Worm (Caenorhabditis elegans): ENCODE data around the gene arid-1.

Gene arid-1

DNA sequence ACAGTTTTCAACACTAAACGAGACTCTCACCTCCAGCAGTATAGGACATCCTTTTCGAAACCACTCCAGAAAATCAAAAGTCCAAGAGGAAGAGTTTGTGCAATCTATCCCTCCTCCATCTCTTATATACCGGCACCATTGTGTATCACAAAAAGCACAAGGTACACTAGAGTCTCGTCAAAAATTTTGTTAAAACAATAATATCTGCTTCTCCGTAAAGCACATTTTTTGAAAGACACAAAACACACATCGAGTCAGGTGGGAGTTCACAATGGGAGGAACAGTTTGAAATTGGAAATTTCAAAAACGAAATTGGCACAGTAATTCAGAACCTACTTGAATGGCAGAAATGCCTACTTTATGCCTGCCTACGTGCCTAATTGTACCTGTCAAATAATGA lies 56.6 kb downstream of the arid-1 start, which contains the start of gene R02C2.7:
Gene R02C2.7 (minus strand): TSS at position 101 of the 400 bp plus-strand sequence.
- TF ChIP-seq nhr-77 (tag; optimal IDR thresholded peaks at IDR 0.05) (no peak), unc-62 (GFP tag; optimal IDR thresholded peaks at IDR 0.05) (no peak), nhr-67 (tag; optimal IDR thresholded peaks at IDR 0.05) (no peak), hmg-11 (tag; optimal IDR thresholded peaks at IDR 0.05) (no peak), elt-2 (tag; optimal IDR thresholded peaks at IDR 0.05) (no peak), nhr-23 (tag; optimal IDR thresholded peaks at IDR 0.05) (no peak), fos-1 (tag; optimal IDR thresholded peaks at IDR 0.05) (no peak), elt-3 (tag; optimal IDR thresholded peaks at IDR 0.05) (no peak), ceh-16 (tag; optimal IDR thresholded peaks at IDR 0.05) (no peak), skn-1 (tag; optimal IDR thresholded peaks at IDR 0.05) (no peak), egl-27 (tag; optimal IDR thresholded peaks at IDR 0.05) (no peak), nhr-237 (tag; optimal IDR thresholded peaks at IDR 0.05) (no peak), ama-1 (optimal IDR thresholded peaks at IDR 0.05) (no peak)

DNA sequence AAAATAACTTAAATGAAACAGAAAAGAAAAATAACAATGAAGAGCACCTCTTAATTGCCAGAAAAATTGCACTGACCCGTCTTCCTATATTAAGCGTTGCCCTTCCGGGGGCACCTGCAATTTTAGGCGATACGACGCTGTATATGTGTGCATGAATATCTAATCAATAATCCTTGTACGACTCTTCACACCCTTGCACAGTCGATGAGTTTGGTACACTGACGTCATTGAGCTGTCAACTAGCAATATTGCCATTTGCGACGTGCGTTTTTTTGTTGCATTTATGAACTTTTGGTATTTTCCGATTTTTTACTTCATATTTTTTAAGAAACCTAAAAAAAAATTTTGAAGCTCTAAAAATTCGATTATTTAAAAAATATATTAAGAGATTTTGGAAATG lies 60.1 kb downstream of the arid-1 start, which contains the start of gene kin-34:
Gene kin-34 (minus strand): TSS at position 101 of the 400 bp plus-strand sequence.
- TF ChIP-seq fos-1 (tag; optimal IDR thresholded peaks at IDR 0.05) = no peak
- no peak for TF ChIP-seq unc-62 (GFP tag; optimal IDR thresholded peaks at IDR 0.05)
- TF ChIP-seq mdl-1 (tag; optimal IDR thresholded peaks at IDR 0.05) = no peak
- TF ChIP-seq nhr-43 (tag; optimal IDR thresholded peaks at IDR 0.05; ENCODE audit: poor library complexity, severe bottlenecking) = no peak
- no peak for TF ChIP-seq tbx-2 (tag; optimal IDR thresholded peaks at IDR 0.05)
- no peak for TF ChIP-seq nhr-28 (tag; optimal IDR thresholded peaks at IDR 0.05)

DNA sequence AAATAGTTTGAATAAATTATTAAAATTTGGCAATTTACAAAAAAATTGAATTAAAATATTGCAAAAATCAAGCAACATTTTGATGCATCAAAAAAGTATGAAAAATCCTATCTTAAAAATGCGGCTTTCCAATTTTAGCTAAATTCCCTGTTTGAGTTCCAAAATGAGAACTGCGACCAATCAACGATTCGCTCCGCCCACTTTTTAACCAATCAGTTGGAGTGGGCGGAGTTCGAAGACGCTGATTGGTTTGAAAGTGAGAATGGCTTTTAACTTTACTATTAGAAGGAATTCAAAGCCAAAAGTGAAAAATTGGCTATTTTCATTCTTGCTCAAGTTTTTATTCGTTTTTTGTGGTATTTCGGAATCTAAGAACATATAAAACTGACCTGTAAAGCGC lies 61.6 kb downstream of the arid-1 start:
- no peak for TF ChIP-seq elt-2 (tag; optimal IDR thresholded peaks at IDR 0.05)
- TF ChIP-seq nfya-1 (tag; optimal IDR thresholded peaks at IDR 0.05; ENCODE audit: insufficient read depth) = peak; percentile 81

DNA sequence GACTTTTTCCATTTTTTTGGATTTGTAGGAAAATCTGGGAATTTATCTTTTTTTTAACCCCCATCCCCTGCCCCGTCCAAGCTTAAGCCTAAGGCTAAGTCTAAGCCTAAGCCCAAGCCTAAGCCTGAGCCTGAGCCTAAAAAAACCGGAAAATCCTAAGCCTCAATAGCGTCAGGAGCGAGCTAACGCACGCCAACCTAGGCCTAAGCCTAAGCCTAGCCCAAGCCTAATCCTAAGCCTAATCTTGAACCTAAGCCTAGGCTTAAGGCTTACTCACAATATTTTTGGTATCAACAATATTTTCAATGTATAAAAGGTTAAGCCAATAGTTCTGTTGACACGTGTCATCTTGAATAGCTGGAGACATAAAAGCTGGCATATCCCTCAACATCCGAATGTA lies 62.7 kb downstream of the arid-1 start:
- no peak for TF ChIP-seq ZK546.5 (tag; optimal IDR thresholded peaks at IDR 0.05)

Measured in whole organism, L3 larva.